Worm (Caenorhabditis elegans) whole organism, L3 larva: ENCODE data around the gene C33F10.4.

Experiments used
- ZK546.5 ChIP-seq: sonication (generic microtip); optimal IDR thresholded peaks from 2 replicates; lab custom pipeline; 2017; ENCODE audit warnings: missing biosample characterization, missing genetic modification characterization
- aly-2 ChIP-seq: fragments of 150-350 bp; optimal IDR thresholded peaks from 2 replicates; lab custom pipeline; 2014; ENCODE audit warnings: missing biosample characterization, missing genetic modification characterization
- ama-1 ChIP-seq: fragments of 150-350 bp; optimal IDR thresholded peaks from 2 replicates; lab custom pipeline; 2018
- ceh-28 ChIP-seq: fragments of 150-350 bp; optimal IDR thresholded peaks from 2 replicates; lab custom pipeline; 2014; ENCODE audit warnings: missing biosample characterization, missing genetic modification reagents, missing genetic modification characterization
- ceh-82 ChIP-seq: fragments of 150-350 bp; optimal IDR thresholded peaks from 2 replicates; lab custom pipeline; 2014; ENCODE audit warnings: missing biosample characterization, missing genetic modification characterization
- ceh-9 ChIP-seq: sonication (generic microtip); optimal IDR thresholded peaks from 2 replicates; lab custom pipeline; 2018; ENCODE audit warnings: missing biosample characterization, missing genetic modification characterization
- daf-12 ChIP-seq: fragments of 150-350 bp; optimal IDR thresholded peaks from 2 replicates; lab custom pipeline; 2014; ENCODE audit warnings: missing biosample characterization, missing genetic modification reagents, missing genetic modification characterization
- elt-1 ChIP-seq: fragments of 150-350 bp; optimal IDR thresholded peaks from 2 replicates; lab custom pipeline; 2014; ENCODE audit warnings: missing biosample characterization, missing genetic modification characterization
- elt-2 ChIP-seq: sonication (generic microtip); optimal IDR thresholded peaks from 2 replicates; lab custom pipeline; 2016; ENCODE audit warnings: missing genetic modification reagents, mild to moderate bottlenecking, missing genetic modification characterization, missing compliant biosample characterization
- fkh-10 ChIP-seq: sonication (generic microtip); optimal IDR thresholded peaks from 2 replicates; lab custom pipeline; 2017; ENCODE audit warnings: missing biosample characterization, missing genetic modification reagents, missing genetic modification characterization
- fos-1 ChIP-seq: fragments of 150-350 bp; optimal IDR thresholded peaks from 2 replicates; lab custom pipeline; 2014; ENCODE audit warnings: missing biosample characterization, missing genetic modification characterization
- hmg-11 ChIP-seq: sonication (generic microtip); optimal IDR thresholded peaks from 2 replicates; lab custom pipeline; 2016; ENCODE audit warnings: missing genetic modification characterization, missing compliant biosample characterization
- jun-1 ChIP-seq: fragments of 150-350 bp; optimal IDR thresholded peaks from 2 replicates; lab custom pipeline; 2014; ENCODE audit warnings: missing biosample characterization, missing genetic modification reagents, missing genetic modification characterization
- lin-39 ChIP-seq: fragments of 150-350 bp; optimal IDR thresholded peaks from 2 replicates; lab custom pipeline; 2018; ENCODE audit warnings: missing biosample characterization, missing genetic modification reagents, missing genetic modification characterization
- lsy-12 ChIP-seq: sonication (generic microtip); optimal IDR thresholded peaks from 2 replicates; lab custom pipeline; 2016; ENCODE audit warnings: mild to moderate bottlenecking, missing genetic modification characterization, missing compliant biosample characterization
- mdl-1 ChIP-seq: fragments of 150-350 bp; optimal IDR thresholded peaks from 2 replicates; lab custom pipeline; 2014; ENCODE audit warnings: missing biosample characterization, missing genetic modification characterization
- nhr-12 ChIP-seq: fragments of 150-350 bp; optimal IDR thresholded peaks from 2 replicates; lab custom pipeline; 2014; ENCODE audit warnings: missing biosample characterization, missing genetic modification characterization
- nhr-23 ChIP-seq: fragments of 150-350 bp; optimal IDR thresholded peaks from 2 replicates; lab custom pipeline; 2014; ENCODE audit warnings: missing biosample characterization, missing genetic modification reagents, missing genetic modification characterization
- nhr-237 ChIP-seq: fragments of 150-350 bp; optimal IDR thresholded peaks from 2 replicates; lab custom pipeline; 2014; ENCODE audit warnings: missing biosample characterization, missing genetic modification characterization
- nhr-25 ChIP-seq: sonication (generic microtip); optimal IDR thresholded peaks from 2 replicates; lab custom pipeline; 2017; ENCODE audit warnings: missing biosample characterization, missing genetic modification characterization
- nhr-28 ChIP-seq: fragments of 150-350 bp; optimal IDR thresholded peaks from 2 replicates; lab custom pipeline; 2014; ENCODE audit warnings: missing biosample characterization, missing genetic modification characterization
- nhr-43 ChIP-seq: sonication (generic microtip); optimal IDR thresholded peaks from 2 replicates; lab custom pipeline; 2016; ENCODE audit warnings: mild to moderate bottlenecking, missing genetic modification characterization, missing compliant biosample characterization; ENCODE audit not compliant: poor library complexity, severe bottlenecking
- nhr-67 ChIP-seq: fragments of 150-350 bp; optimal IDR thresholded peaks from 2 replicates; lab custom pipeline; 2014; ENCODE audit warnings: missing biosample characterization, missing genetic modification characterization
- pha-4 ChIP-seq: fragments of 150-350 bp; optimal IDR thresholded peaks from 2 replicates; lab custom pipeline; 2014; ENCODE audit warnings: missing biosample characterization, missing genetic modification reagents, missing genetic modification characterization
- pqm-1 ChIP-seq: fragments of 150-350 bp; optimal IDR thresholded peaks from 2 replicates; lab custom pipeline; 2017; ENCODE audit warnings: missing biosample characterization, missing genetic modification characterization, inconsistent platforms
- sea-2 ChIP-seq: fragments of 150-350 bp; sonication (generic microtip); optimal IDR thresholded peaks from 4 replicates; lab custom pipeline; 2014; ENCODE audit warnings: missing biosample characterization, missing genetic modification reagents, missing genetic modification characterization
- skn-1 ChIP-seq: fragments of 150-350 bp; optimal IDR thresholded peaks from 2 replicates; lab custom pipeline; 2014; ENCODE audit warnings: missing biosample characterization, missing genetic modification characterization
- tbx-2 ChIP-seq: sonication (generic microtip); optimal IDR thresholded peaks from 2 replicates; lab custom pipeline; 2016; ENCODE audit warnings: mild to moderate bottlenecking, missing genetic modification characterization, missing compliant biosample characterization
- unc-39 ChIP-seq: sonication (generic microtip); optimal IDR thresholded peaks from 4 replicates; lab custom pipeline; 2017; ENCODE audit warnings: missing biosample characterization, missing genetic modification characterization
- unc-62 ChIP-seq: fragments of 150-350 bp; sonication (generic microtip); optimal IDR thresholded peaks from 4 replicates; lab custom pipeline; 2014; ENCODE audit warnings: missing biosample characterization, missing genetic modification reagents, missing genetic modification characterization
- ztf-11 ChIP-seq: fragments of 150-350 bp; optimal IDR thresholded peaks from 2 replicates; lab custom pipeline; 2014; ENCODE audit warnings: missing biosample characterization, missing genetic modification characterization
- ztf-4 ChIP-seq: fragments of 150-350 bp; optimal IDR thresholded peaks from 2 replicates; lab custom pipeline; 2014; ENCODE audit warnings: missing biosample characterization, missing genetic modification characterization

C33F10.4 gene

DNA sequence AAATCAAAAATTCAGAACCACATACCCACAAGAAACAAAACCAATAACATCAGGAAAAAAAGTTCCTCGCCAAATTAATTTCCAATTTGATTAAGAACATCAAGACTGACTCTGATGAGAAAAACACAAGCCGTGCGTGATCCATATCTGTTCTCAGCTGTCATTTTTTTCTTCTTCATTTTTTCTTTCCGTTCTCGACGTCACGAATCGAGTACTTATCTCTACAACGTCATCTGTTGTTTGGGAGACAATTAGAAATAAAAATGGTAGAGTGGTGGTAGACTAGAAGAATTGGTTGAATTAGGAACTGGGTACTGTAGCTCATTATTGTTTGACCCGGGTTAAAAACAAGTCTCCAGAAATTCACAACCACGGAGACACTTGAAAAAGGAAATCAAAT lies 34.5 kb upstream of the C33F10.4 start:
- TF ChIP-seq jun-1 (tag; lab: Kevin White, UChicago): no peak
- TF ChIP-seq elt-1: peak; percentile 76

DNA sequence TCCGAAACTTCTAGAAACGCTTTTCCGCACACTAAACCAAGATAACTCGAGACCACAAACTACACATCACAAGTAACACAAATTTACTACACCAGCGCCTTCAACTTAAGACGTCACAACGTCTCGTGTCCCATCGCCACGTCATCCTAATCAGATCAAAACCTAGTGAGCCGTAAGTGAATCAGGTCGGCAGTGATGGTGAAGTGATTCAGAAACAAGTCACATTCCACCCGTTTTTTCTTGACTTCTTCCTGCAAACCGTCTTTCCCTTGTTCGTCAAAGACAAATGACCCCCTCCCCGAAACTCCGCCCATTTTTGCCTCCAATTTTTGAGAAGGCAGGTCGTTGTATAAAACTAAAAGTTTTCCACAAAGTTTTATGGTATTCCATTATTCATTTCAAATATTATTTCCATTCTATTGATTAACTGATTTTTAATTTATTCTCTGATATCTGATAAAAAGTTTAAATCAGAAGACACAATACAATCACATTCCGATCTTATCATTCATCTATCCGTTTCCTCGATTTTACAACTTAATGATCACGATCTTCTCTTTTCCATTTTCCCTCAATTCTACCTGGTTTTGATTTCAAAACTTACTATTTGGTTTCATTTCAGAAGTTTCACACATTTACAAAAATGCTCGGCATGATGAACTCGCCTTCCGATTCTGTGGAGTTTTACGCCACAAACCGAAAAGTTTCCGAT lies 32.8 kb upstream of the C33F10.4 start, which contains the start of gene F26G1.2:
F26G1.2 (plus strand) TSS at position 508 of the 712 bp plus-strand sequence.
- TF ChIP-seq jun-1 (tag; lab: Kevin White, UChicago): no peak
- TF ChIP-seq unc-62: no peak
- no peak for TF ChIP-seq lin-39 (tag; lab: Kevin White, UChicago)
- TF ChIP-seq nhr-25 (tag; lab: Kevin White, UChicago): peak; percentile 13
- TF ChIP-seq pqm-1: no peak
- TF ChIP-seq lsy-12: no peak
- peak; percentile 20 for TF ChIP-seq elt-1
- no peak for TF ChIP-seq ztf-11 (tag; lab: Kevin White, UChicago)

DNA sequence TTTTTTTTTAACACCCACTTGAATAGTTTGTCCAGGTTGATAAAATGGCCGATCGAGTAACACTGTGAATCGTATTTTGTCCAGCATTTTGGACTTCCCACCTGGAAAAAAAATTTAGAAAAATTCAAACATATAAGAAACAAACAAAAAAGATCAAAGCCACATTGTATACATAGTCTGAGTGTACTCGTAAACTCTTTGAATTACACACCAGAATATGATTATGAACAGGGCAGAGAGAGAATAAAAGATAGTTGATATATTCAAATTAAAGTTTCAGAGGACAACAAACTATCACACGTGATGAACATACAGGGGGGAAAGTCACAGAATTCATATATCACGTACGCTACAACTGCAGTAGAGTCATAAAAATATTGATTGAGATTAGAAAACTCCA lies 29.3 kb upstream of the C33F10.4 start, which contains the start of gene ttm-2:
ttm-2 (minus strand) TSS at position 101 of the 400 bp plus-strand sequence.
- TF ChIP-seq ZK546.5 (tag; lab: Kevin White, UChicago) (no peak), ama-1 (lab: Kevin White, UChicago) (no peak), nhr-43 (tag; lab: Kevin White, UChicago) (no peak), ceh-9 (tag; lab: Kevin White, UChicago) (no peak), lin-39 (tag; lab: Kevin White, UChicago) (no peak), nhr-67 (tag; lab: Kevin White, UChicago) (no peak), nhr-28 (no peak), tbx-2 (tag; lab: Kevin White, UChicago) (no peak), elt-2 (no peak), sea-2 (GFP tag; lab: Kevin White, UChicago) (no peak), ceh-82 (no peak), skn-1 (tag; lab: Kevin White, UChicago) (no peak), fos-1 (tag; lab: Kevin White, UChicago) (no peak)

DNA sequence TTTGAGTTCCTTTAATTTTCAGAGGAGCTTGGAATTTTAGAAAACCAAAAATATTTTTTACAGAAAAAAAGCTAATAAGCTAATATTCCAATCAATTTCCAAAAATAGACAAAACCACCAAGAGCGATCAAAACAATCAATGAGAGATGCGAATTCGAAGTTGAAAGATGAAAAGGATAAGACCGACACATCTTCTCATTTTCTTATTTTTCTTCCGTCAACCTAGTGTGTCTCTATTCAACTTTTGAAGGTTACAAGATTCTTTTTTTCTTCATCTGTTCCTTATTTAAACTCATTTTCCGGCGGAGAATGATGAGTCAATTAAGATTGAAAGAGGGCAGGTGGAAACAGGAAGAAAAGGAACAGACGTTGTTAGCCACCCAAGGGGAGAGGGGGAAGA lies 27.9 kb upstream of the C33F10.4 start:
- TF ChIP-seq ceh-28 (tag; lab: Kevin White, UChicago): peak; percentile 27
- TF ChIP-seq sea-2 (GFP tag; lab: Kevin White, UChicago): no peak
- peak; percentile 60 for TF ChIP-seq nhr-25 (tag; lab: Kevin White, UChicago)
- TF ChIP-seq nhr-23: peak; percentile 35

DNA sequence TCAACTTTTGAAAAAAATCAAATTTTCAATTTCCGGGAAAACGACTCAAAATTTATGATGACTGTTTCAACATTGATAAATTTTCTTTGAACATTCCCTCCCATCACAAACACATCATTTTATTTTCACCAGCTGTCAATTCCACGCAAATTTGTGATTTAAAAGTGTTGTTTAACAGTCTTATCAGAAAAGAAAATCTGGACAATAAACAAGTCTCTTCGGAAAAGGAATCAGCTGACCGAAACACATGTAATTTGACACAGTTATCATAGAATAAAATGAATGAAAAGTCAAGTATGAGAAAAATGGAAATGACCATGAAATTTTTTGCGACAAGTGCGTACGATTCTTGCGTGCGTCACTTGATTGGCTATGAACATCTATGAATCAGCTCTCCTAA lies 26.5 kb upstream of the C33F10.4 start:
- peak; percentile 62 for TF ChIP-seq nhr-23
- no peak for TF ChIP-seq ceh-28 (tag; lab: Kevin White, UChicago)
- TF ChIP-seq skn-1 (tag; lab: Kevin White, UChicago): no peak
- TF ChIP-seq pha-4 (tag; lab: Kevin White, UChicago): peak; percentile 46
- no peak for TF ChIP-seq fos-1 (tag; lab: Kevin White, UChicago)
- no peak for TF ChIP-seq daf-12 (tag; lab: Kevin White, UChicago)
- no peak for TF ChIP-seq hmg-11 (tag; lab: Kevin White, UChicago)
- TF ChIP-seq ztf-4 (tag; lab: Kevin White, UChicago): no peak
- no peak for TF ChIP-seq lin-39 (tag; lab: Kevin White, UChicago)
- no peak for TF ChIP-seq mdl-1 (tag; lab: Kevin White, UChicago)
- TF ChIP-seq unc-39: no peak
- TF ChIP-seq pqm-1: no peak
- TF ChIP-seq jun-1 (tag; lab: Kevin White, UChicago): peak; percentile 39
- peak; percentile 87 for TF ChIP-seq elt-2
- TF ChIP-seq aly-2 (tag; lab: Kevin White, UChicago): no peak
- TF ChIP-seq elt-1: no peak
- no peak for TF ChIP-seq nhr-67 (tag; lab: Kevin White, UChicago)
- TF ChIP-seq ceh-82: no peak
- TF ChIP-seq tbx-2 (tag; lab: Kevin White, UChicago): no peak
- no peak for TF ChIP-seq nhr-237 (tag; lab: Kevin White, UChicago)
- TF ChIP-seq lsy-12: no peak
- TF ChIP-seq ztf-11 (tag; lab: Kevin White, UChicago): no peak
- TF ChIP-seq nhr-25 (tag; lab: Kevin White, UChicago): peak; percentile 59
- no peak for TF ChIP-seq nhr-12 (tag; lab: Kevin White, UChicago)
- TF ChIP-seq fkh-10 (GFP tag; lab: Kevin White, UChicago): no peak
